Worm (Caenorhabditis elegans) whole organism, mixed stage, embryonic: ENCODE data around the gene clec-71.

Experiments used
- ceh-39 ChIP-seq: fragments of 150-350 bp; optimal IDR thresholded peaks from 2 replicates; lab custom pipeline; 2014; ENCODE audit warnings: missing biosample characterization, missing genetic modification characterization
- drap-1 ChIP-seq: fragments of 200-800 bp; sonication (Bioruptor generic); optimal IDR thresholded peaks from 3 replicates; lab custom pipeline; 2018; ENCODE audit warnings: mild to moderate bottlenecking, missing genetic modification characterization, missing compliant biosample characterization
- elt-3 ChIP-seq: fragments of 150-350 bp; optimal IDR thresholded peaks from 2 replicates; lab custom pipeline; 2014; ENCODE audit warnings: missing biosample characterization, missing genetic modification characterization
- lin-13 ChIP-seq: fragments of 150-350 bp; optimal IDR thresholded peaks from 2 replicates; lab custom pipeline; 2014; ENCODE audit warnings: missing biosample characterization, missing genetic modification characterization
- mab-5 ChIP-seq: fragments of 150-350 bp; optimal IDR thresholded peaks from 2 replicates; lab custom pipeline; 2014; ENCODE audit warnings: missing biosample characterization, missing genetic modification characterization
- nhr-12 ChIP-seq: fragments of 150-350 bp; optimal IDR thresholded peaks from 2 replicates; lab custom pipeline; 2014; ENCODE audit warnings: missing biosample characterization, missing genetic modification characterization
- nhr-237 ChIP-seq: fragments of 150-350 bp; optimal IDR thresholded peaks from 2 replicates; lab custom pipeline; 2014; ENCODE audit warnings: missing biosample characterization, missing genetic modification characterization
- nhr-28 ChIP-seq: fragments of 150-350 bp; optimal IDR thresholded peaks from 2 replicates; lab custom pipeline; 2014; ENCODE audit warnings: missing biosample characterization, missing genetic modification characterization
- pha-4 ChIP-seq: fragments of 150-350 bp; optimal IDR thresholded peaks from 2 replicates; lab custom pipeline; 2018; ENCODE audit warnings: missing biosample characterization, missing genetic modification reagents, missing genetic modification characterization
- snpc-4 ChIP-seq: fragments of 150-350 bp; optimal IDR thresholded peaks from 2 replicates; lab custom pipeline; 2014; ENCODE audit warnings: missing biosample characterization, missing genetic modification characterization
- sptf-1 ChIP-seq: sonication (generic microtip); optimal IDR thresholded peaks from 2 replicates; lab custom pipeline; 2017; ENCODE audit warnings: mild to moderate bottlenecking, missing genetic modification characterization, moderate library complexity, missing compliant biosample characterization
- unc-39 ChIP-seq: fragments of 150-350 bp; optimal IDR thresholded peaks from 2 replicates; lab custom pipeline; 2014; ENCODE audit warnings: missing biosample characterization, missing genetic modification characterization
- unc-62 ChIP-seq: fragments of 150-350 bp; optimal IDR thresholded peaks from 2 replicates; lab custom pipeline; 2014; ENCODE audit warnings: missing biosample characterization, missing genetic modification reagents, missing genetic modification characterization
- ztf-11 ChIP-seq: fragments of 150-350 bp; optimal IDR thresholded peaks from 2 replicates; lab custom pipeline; 2014; ENCODE audit warnings: missing biosample characterization, missing genetic modification characterization

ce11 chrIV:3894004-3894480, 43.2 kb upstream of the clec-71 start, which contains the start of gene F56D6.8:
- TF ChIP-seq snpc-4 (tag; lab: Kevin White, UChicago), result no peak
- no peak for TF ChIP-seq sptf-1
- TF ChIP-seq nhr-237 (tag; lab: Kevin White, UChicago), result no peak
- TF ChIP-seq lin-13, result no peak
- no peak for TF ChIP-seq pha-4 (tag; lab: Kevin White, UChicago)
- no peak for TF ChIP-seq drap-1 (GFP tag; lab: Kevin White, UChicago)
- no peak for TF ChIP-seq mab-5
- TF ChIP-seq unc-62 (GFP tag; lab: Kevin White, UChicago), result no peak
- no peak for TF ChIP-seq elt-3 (tag; lab: Kevin White, UChicago)
- TF ChIP-seq nhr-28 (tag; lab: Kevin White, UChicago), result no peak
- TF ChIP-seq ztf-11 (tag; lab: Kevin White, UChicago), result no peak
- no peak for TF ChIP-seq nhr-12 (tag; lab: Kevin White, UChicago)
- TF ChIP-seq ceh-39 (tag; lab: Kevin White, UChicago), result no peak
- TF ChIP-seq unc-39, result no peak
